Worm (Caenorhabditis elegans): ENCODE results near the gene B0303.7.

The B0303.7 gene

DNA sequence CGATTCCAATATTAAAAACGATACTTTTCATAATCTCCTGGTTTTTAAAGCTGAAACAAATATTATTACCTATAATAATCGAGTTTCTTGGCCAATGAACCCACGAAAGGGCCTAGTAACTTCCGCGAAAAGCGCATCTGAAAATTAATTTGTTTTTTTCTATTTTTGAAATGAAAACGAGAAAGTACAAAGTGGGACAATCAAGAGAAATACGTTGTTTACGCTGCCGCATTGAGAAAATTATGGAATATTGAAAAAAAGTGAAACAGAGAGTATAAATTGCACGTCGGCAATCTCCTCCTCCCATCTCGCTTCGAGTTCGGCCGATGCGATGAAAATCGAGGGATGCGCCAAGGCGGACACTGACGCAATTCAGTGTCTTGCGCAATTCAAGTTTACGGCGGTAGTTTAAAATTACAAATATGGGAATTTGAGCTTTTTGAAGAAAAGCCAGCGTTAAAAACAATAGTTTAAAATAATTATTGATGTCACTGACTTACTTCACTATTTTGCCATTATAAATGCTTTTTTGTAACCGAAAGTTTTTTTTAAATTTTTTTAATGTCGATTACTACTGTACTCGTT, 47.9 kb downstream of the B0303.7 start, which contains the start of gene pdhk-2 (continued):
- TF ChIP-seq lir-3 (tag; optimal IDR thresholded peaks at IDR 0.05) (peak; percentile 43), gei-8 (GFP tag; optimal IDR thresholded peaks at IDR 0.05) (peak; percentile 26), pha-4 (GFP tag; IDR thresholded peaks at IDR 0.05) (peak; percentile 80), pha-4 (tag; optimal IDR thresholded peaks at IDR 0.05) (peak; percentile 23), mep-1 (tag; optimal IDR thresholded peaks at IDR 0.05) (peak; percentile 96), php-3 (GFP tag; IDR thresholded peaks at IDR 0.05) (0 out of 2 replicates have a peak, but pooled peaks have one; percentile 57), jun-1 (tag; optimal IDR thresholded peaks at IDR 0.05) (peak; percentile 83), mdt-29 (GFP tag; IDR thresholded peaks at IDR 0.05) (peak; percentile 68; the same call in 1 of the 2 replicates), set-16 (GFP tag; IDR thresholded peaks at IDR 0.05) (peak; percentile 49; the same call in 1 of the 2 replicates), unc-39 (tag; optimal IDR thresholded peaks at IDR 0.05) (no peak), lin-13 (GFP tag; optimal IDR thresholded peaks at IDR 0.05) (peak; percentile 82), Y48G9A.11 (GFP tag; IDR thresholded peaks at IDR 0.05) (peak; percentile 67; the same call in 1 of the 2 replicates), saeg-2 (GFP tag; IDR thresholded peaks at IDR 0.05) (peak; percentile 77; the same call in 1 of the 2 replicates), madf-5 (GFP tag; IDR thresholded peaks at IDR 0.05) (no peak), zag-1 (tag; optimal IDR thresholded peaks at IDR 0.05) (no peak), nhr-48 (tag; optimal IDR thresholded peaks at IDR 0.05) (peak; percentile 90), nhr-28 (tag; optimal IDR thresholded peaks at IDR 0.05) (peak; percentile 73), nhr-42 (GFP tag; IDR thresholded peaks at IDR 0.05) (peak; percentile 76; the same call in 1 of the 2 replicates), hif-1 (tag; optimal IDR thresholded peaks at IDR 0.05) (peak; percentile 46 to 87), hlh-11 (tag; optimal IDR thresholded peaks at IDR 0.05) (peak; percentile 94), zfp-2 (tag; optimal IDR thresholded peaks at IDR 0.05) (no peak), nhr-102 (tag; optimal IDR thresholded peaks at IDR 0.05) (peak; percentile 91), lin-38 (GFP tag; IDR thresholded peaks at IDR 0.05) (peak; percentile 89), unc-130 (GFP tag; optimal IDR thresholded peaks at IDR 0.05) (peak; percentile 53), hmg-1.1 (GFP tag; IDR thresholded peaks at IDR 0.05) (peak; percentile 91), spr-1 (tag; optimal IDR thresholded peaks at IDR 0.05) (peak; percentile 86), F26F4.8 (GFP tag; conservative IDR thresholded peaks at IDR 0.05) (no peak), lsy-2 (tag; optimal IDR thresholded peaks at IDR 0.05) (peak; percentile 68 to 95), ceh-28 (tag; optimal IDR thresholded peaks at IDR 0.05) (no peak), nhr-25 (tag; optimal IDR thresholded peaks at IDR 0.05; ENCODE audit: borderline replicate concordance, insufficient read depth) (peak; percentile 64), daf-16 (GFP tag; optimal IDR thresholded peaks at IDR 0.05) (peak in 1 of 2 experiments; percentile 74), daf-16 (tag; optimal IDR thresholded peaks at IDR 0.05) (peak; percentile 68), snpc-1.2 (GFP tag; IDR thresholded peaks at IDR 0.05) (no peak; the same call in 1 of the 2 replicates), Y5F2A.4 (GFP tag; optimal IDR thresholded peaks at IDR 0.05) (no peak), spr-3 (GFP tag; optimal IDR thresholded peaks at IDR 0.05) (peak; percentile 65), nhr-41 (GFP tag; IDR thresholded peaks at IDR 0.05) (no peak), lin-15B (tag; optimal IDR thresholded peaks at IDR 0.05) (peak; percentile 33), mxl-3 (GFP tag; optimal IDR thresholded peaks at IDR 0.05) (peak; percentile 87), duxl-1 (tag; optimal IDR thresholded peaks at IDR 0.05; ENCODE audit: poor library complexity) (peak; percentile 86), nhr-111 (GFP tag; optimal IDR thresholded peaks at IDR 0.05) (no peak), aha-1 (tag) (peak; percentile 92), mes-2 (tag; optimal IDR thresholded peaks at IDR 0.05; ENCODE audit: poor library complexity, severe bottlenecking) (peak; percentile 91), vab-7 (GFP tag; IDR thresholded peaks at IDR 0.05) (0 out of 2 replicates have a peak, but pooled peaks have one; percentile 51), ztf-11 (tag; optimal IDR thresholded peaks at IDR 0.05) (no peak), egl-43 (GFP tag; IDR thresholded peaks at IDR 0.05) (no peak), nhr-11 (tag; optimal IDR thresholded peaks at IDR 0.05) (peak; percentile 72), lin-1 (GFP tag; IDR thresholded peaks at IDR 0.05) (peak; percentile 55; the same call in 1 of the 2 replicates), ama-1 (optimal IDR thresholded peaks at IDR 0.05) (peak; percentile 81), dmd-9 (GFP tag; IDR thresholded peaks at IDR 0.05) (peak; percentile 82), nhr-237 (tag; optimal IDR thresholded peaks at IDR 0.05) (no peak)

Data from whole organism, L4 larva.